Fruit fly (Drosophila melanogaster) whole organism, embryonic: ENCODE measurements around the gene SuUR.

Experiments used
- BEAF-32 ChIP-seq: fragments of 200-800 bp; sonication (Bioruptor generic); optimal IDR thresholded peaks from 3 replicates; lab custom pipeline; 2017; ENCODE audit warnings: missing biosample characterization, missing genetic modification characterization, mild to moderate bottlenecking, moderate library complexity, missing genetic modification reagents
- Bteb2 ChIP-seq: fragments of 200-800 bp; sonication (Bioruptor generic); optimal IDR thresholded peaks from 2 replicates; lab custom pipeline; 2016; ENCODE audit warnings: missing biosample characterization, missing genetic modification characterization
- CG10654 ChIP-seq: fragments of 200-800 bp; sonication (Bioruptor generic); optimal IDR thresholded peaks from 2 replicates; lab custom pipeline; 2016; ENCODE audit warnings: missing biosample characterization, missing genetic modification characterization
- CG11247 ChIP-seq: fragments of 200-800 bp; sonication (Bioruptor generic); IDR thresholded peaks from 2 replicates; pipeline ENCODE4 v1.3.6; 2022; ENCODE audit warnings: missing biosample characterization, missing genetic modification characterization
- CG12104 ChIP-seq: fragments of 200-800 bp; sonication (Bioruptor generic); optimal IDR thresholded peaks from 3 replicates; lab custom pipeline; 2016; ENCODE audit warnings: missing biosample characterization, missing genetic modification characterization
- CG12155 ChIP-seq: fragments of 200-800 bp; sonication (Bioruptor generic); optimal IDR thresholded peaks from 3 replicates; lab custom pipeline; 2016; ENCODE audit warnings: missing biosample characterization, missing genetic modification characterization
- CG12299 ChIP-seq: fragments of 200-800 bp; sonication (Bioruptor generic); optimal IDR thresholded peaks from 2 replicates; lab custom pipeline; 2018; ENCODE audit warnings: missing biosample characterization, mild to moderate bottlenecking, missing genetic modification characterization
- CG14441 ChIP-seq: fragments of 200-800 bp; sonication (Bioruptor generic); IDR thresholded peaks from 2 replicates; pipeline ENCODE4 v1.3.6; 2022; ENCODE audit warnings: missing biosample characterization, missing genetic modification characterization
- CG14667 ChIP-seq: fragments of 200-800 bp; sonication (Bioruptor generic); IDR thresholded peaks from 2 replicates; pipeline ENCODE4 v1.3.6; 2022; ENCODE audit warnings: missing biosample characterization, missing genetic modification characterization
- CG14965 ChIP-seq: fragments of 200-800 bp; sonication (Bioruptor generic); optimal IDR thresholded peaks from 2 replicates; lab custom pipeline; 2016; ENCODE audit warnings: missing biosample characterization, missing genetic modification characterization, borderline replicate concordance
- CG16813 ChIP-seq: fragments of 200-800 bp; sonication (Bioruptor generic); IDR thresholded peaks from 3 replicates; pipeline ENCODE4 v1.3.6; 2022; ENCODE audit warnings: missing biosample characterization, missing genetic modification characterization; ENCODE audit not compliant: partially characterized antibody
- CG17328 ChIP-seq: fragments of 200-800 bp; sonication (Bioruptor generic); IDR thresholded peaks from 2 replicates; pipeline ENCODE4 v1.3.6; 2022; ENCODE audit warnings: missing biosample characterization, missing genetic modification characterization
- CG18764 ChIP-seq: fragments of 200-800 bp; sonication (Bioruptor generic); optimal IDR thresholded peaks from 3 replicates; lab custom pipeline; 2016; ENCODE audit warnings: missing biosample characterization, missing genetic modification characterization
- CG30020 ChIP-seq: fragments of 200-800 bp; optimal IDR thresholded peaks from 2 replicates; lab custom pipeline; 2019; ENCODE audit warnings: missing biosample characterization, mild to moderate bottlenecking, missing genetic modification characterization, moderate library complexity
- CG30431 ChIP-seq: fragments of 200-800 bp; sonication (Bioruptor generic); optimal IDR thresholded peaks from 2 replicates; lab custom pipeline; 2017; ENCODE audit warnings: missing biosample characterization, missing genetic modification characterization
- CG31365 ChIP-seq: fragments of 200-800 bp; sonication (Bioruptor generic); optimal IDR thresholded peaks from 2 replicates; lab custom pipeline; 2018; ENCODE audit warnings: missing biosample characterization, mild to moderate bottlenecking, missing genetic modification characterization
- CG32772 ChIP-seq: fragments of 200-800 bp; sonication (Bioruptor generic); IDR thresholded peaks from 2 replicates; pipeline ENCODE4 v1.3.6; 2022; ENCODE audit warnings: missing biosample characterization, missing genetic modification characterization
- CG33213 ChIP-seq: fragments of 200-800 bp; sonication (Bioruptor generic); optimal IDR thresholded peaks from 3 replicates; lab custom pipeline; 2016; ENCODE audit warnings: missing biosample characterization, missing genetic modification characterization
- CG4707 ChIP-seq: fragments of 200-800 bp; sonication (Bioruptor generic); optimal IDR thresholded peaks from 2 replicates; lab custom pipeline; 2018; ENCODE audit warnings: missing biosample characterization, mild to moderate bottlenecking, missing genetic modification characterization, moderate library complexity
- CG8924 ChIP-seq: fragments of 200-800 bp; optimal IDR thresholded peaks from 3 replicates; lab custom pipeline; 2019; ENCODE audit warnings: missing biosample characterization, mild to moderate bottlenecking, missing genetic modification characterization, moderate library complexity
- H15 ChIP-seq: fragments of 200-800 bp; sonication (Bioruptor generic); IDR thresholded peaks from 3 replicates; pipeline ENCODE4 v1.3.6; 2022; ENCODE audit warnings: missing biosample characterization, missing genetic modification characterization
- HHEX ChIP-seq: fragments of 200-800 bp; sonication (Bioruptor generic); optimal IDR thresholded peaks from 3 replicates; lab custom pipeline; 2017; ENCODE audit warnings: missing biosample characterization, mild to moderate bottlenecking, missing genetic modification characterization, missing genetic modification reagents
- MBD-R2 ChIP-seq: fragments of 200-800 bp; sonication (Bioruptor generic); IDR thresholded peaks from 2 replicates; pipeline ENCODE4 v1.3.6; 2022; ENCODE audit warnings: missing biosample characterization, missing genetic modification characterization
- NC2α ChIP-seq: fragments of 200-800 bp; sonication (Bioruptor generic); optimal IDR thresholded peaks from 2 replicates; lab custom pipeline; 2016; ENCODE audit warnings: missing biosample characterization, missing genetic modification characterization
- Sin3A ChIP-seq: fragments of >200 bp; optimal IDR thresholded peaks from 2 replicates; lab custom pipeline; 2018
- Stat92E ChIP-seq, 3 experiments: fragments of >200 bp in 2 of 3; fragments of 200-800 bp in 1 of 3; sonication (Bioruptor generic) in 1 of 3; optimal IDR thresholded peaks; 2 replicates each; lab custom pipeline; 2017 to 2019; ENCODE audit warnings: missing biosample characterization in 3 of 3, missing genetic modification characterization in 3 of 3, mild to moderate bottlenecking in 1 of 3, moderate library complexity in 1 of 3
- Xrp1 ChIP-seq: fragments of 200-800 bp; sonication (Bioruptor generic); IDR thresholded peaks from 2 replicates; pipeline ENCODE4 v1.3.6; 2022; ENCODE audit warnings: missing biosample characterization, missing genetic modification characterization
- abd-A ChIP-seq: fragments of 200-800 bp; sonication (Bioruptor generic); optimal IDR thresholded peaks from 3 replicates; lab custom pipeline; 2019; ENCODE audit warnings: missing biosample characterization, mild to moderate bottlenecking, missing genetic modification characterization, moderate library complexity
- bab2 ChIP-seq: fragments of 200-800 bp; sonication (Bioruptor generic); optimal IDR thresholded peaks from 2 replicates; lab custom pipeline; 2016; ENCODE audit warnings: missing biosample characterization, missing genetic modification characterization
- bcd ChIP-seq: fragments of 200-800 bp; sonication (Bioruptor generic); optimal IDR thresholded peaks from 2 replicates; lab custom pipeline; 2017; ENCODE audit warnings: missing biosample characterization, mild to moderate bottlenecking, missing genetic modification characterization
- cato ChIP-seq: fragments of 200-800 bp; sonication (Bioruptor generic); optimal IDR thresholded peaks from 2 replicates; lab custom pipeline; 2016; ENCODE audit warnings: missing biosample characterization, missing genetic modification characterization, borderline replicate concordance
- cg ChIP-seq: fragments of 200-800 bp; sonication (Bioruptor generic); optimal IDR thresholded peaks from 3 replicates; lab custom pipeline; 2019; ENCODE audit warnings: missing biosample characterization, mild to moderate bottlenecking, missing genetic modification characterization, moderate library complexity
- chm ChIP-seq: fragments of 200-800 bp; sonication (Bioruptor generic); IDR thresholded peaks from 2 replicates; pipeline ENCODE4 v1.3.6; 2022; ENCODE audit warnings: missing biosample characterization, missing genetic modification characterization
- chn ChIP-seq: fragments of 200-800 bp; sonication (Bioruptor generic); optimal IDR thresholded peaks from 2 replicates; lab custom pipeline; 2016; ENCODE audit warnings: missing biosample characterization, missing genetic modification characterization
- ci ChIP-seq: fragments of 200-800 bp; sonication (Bioruptor generic); IDR thresholded peaks from 3 replicates; pipeline ENCODE4 v1.3.6; 2022; ENCODE audit warnings: missing biosample characterization, missing genetic modification characterization
- dan ChIP-seq: fragments of 200-800 bp; sonication (Bioruptor generic); IDR thresholded peaks from 2 replicates; pipeline ENCODE4 v1.3.6; 2022; ENCODE audit warnings: missing biosample characterization, missing genetic modification characterization
- esg ChIP-seq: fragments of 200-800 bp; sonication (Bioruptor generic); conservative IDR thresholded peaks from 2 replicates; pipeline ENCODE4 v1.3.6; 2022; ENCODE audit warnings: missing biosample characterization, missing genetic modification characterization
- exex ChIP-seq: fragments of 200-800 bp; sonication (Bioruptor generic); optimal IDR thresholded peaks from 4 replicates; lab custom pipeline; 2018; ENCODE audit warnings: missing biosample characterization, mild to moderate bottlenecking, missing genetic modification characterization, moderate library complexity
- gce ChIP-seq: fragments of 200-800 bp; sonication (Bioruptor generic); IDR thresholded peaks from 3 replicates; pipeline ENCODE4 v1.3.6; 2022; ENCODE audit warnings: missing biosample characterization, missing genetic modification characterization
- hbn ChIP-seq: fragments of 200-800 bp; sonication (Bioruptor generic); IDR thresholded peaks from 2 replicates; pipeline ENCODE4 v1.3.6; 2022; ENCODE audit warnings: missing biosample characterization, missing genetic modification characterization; ENCODE audit not compliant: partially characterized antibody
- jumu ChIP-seq: fragments of 200-800 bp; sonication (Bioruptor generic); optimal IDR thresholded peaks from 3 replicates; lab custom pipeline; 2016; ENCODE audit warnings: missing biosample characterization, missing genetic modification characterization
- kah ChIP-seq: fragments of 200-800 bp; sonication (Bioruptor generic); optimal IDR thresholded peaks from 2 replicates; lab custom pipeline; 2018; ENCODE audit warnings: missing biosample characterization, mild to moderate bottlenecking, missing genetic modification characterization
- lab ChIP-seq: fragments of 200-800 bp; sonication (Bioruptor generic); optimal IDR thresholded peaks from 3 replicates; lab custom pipeline; 2017; ENCODE audit warnings: missing biosample characterization, missing genetic modification characterization, mild to moderate bottlenecking, moderate library complexity, missing genetic modification reagents
- onecut ChIP-seq: fragments of 200-800 bp; sonication (Bioruptor generic); IDR thresholded peaks from 2 replicates; pipeline ENCODE4 v1.3.6; 2022; ENCODE audit warnings: missing biosample characterization, missing genetic modification characterization
- pfk ChIP-seq: fragments of 200-800 bp; sonication (Bioruptor generic); optimal IDR thresholded peaks from 2 replicates; lab custom pipeline; 2018; ENCODE audit warnings: missing biosample characterization, mild to moderate bottlenecking, missing genetic modification characterization, moderate library complexity
- pho ChIP-seq: fragments of 200-800 bp; sonication (Bioruptor generic); optimal IDR thresholded peaks from 2 replicates; lab custom pipeline; 2016; ENCODE audit warnings: missing biosample characterization, missing genetic modification characterization
- scrt ChIP-seq: fragments of 200-800 bp; sonication (Bioruptor generic); optimal IDR thresholded peaks from 2 replicates; lab custom pipeline; 2018; ENCODE audit warnings: missing biosample characterization, mild to moderate bottlenecking, missing genetic modification characterization, moderate library complexity
- sisA ChIP-seq: fragments of 200-800 bp; sonication (Bioruptor generic); IDR thresholded peaks from 2 replicates; pipeline ENCODE4 v1.3.6; 2022; ENCODE audit warnings: missing biosample characterization, missing genetic modification characterization
- tap ChIP-seq: fragments of 200-800 bp; optimal IDR thresholded peaks from 3 replicates; lab custom pipeline; 2019; ENCODE audit warnings: missing biosample characterization, mild to moderate bottlenecking, missing genetic modification characterization, moderate library complexity
- vvl ChIP-seq: fragments of 200-800 bp; sonication (Bioruptor generic); IDR thresholded peaks from 2 replicates; pipeline ENCODE4 v1.3.6; 2022; ENCODE audit warnings: missing biosample characterization, missing genetic modification characterization
- wek ChIP-seq: fragments of 200-800 bp; sonication (Bioruptor generic); optimal IDR thresholded peaks from 3 replicates; lab custom pipeline; 2018; ENCODE audit warnings: missing biosample characterization, mild to moderate bottlenecking, missing genetic modification characterization, moderate library complexity

Gene SuUR

dm6 chr3L:11047877-11048276 is 16.9 kb upstream of the SuUR start (continued):
- peak; percentile 72; the same call in 1 of the 3 replicates for TF ChIP-seq gce (GFP tag; lab: Robert Waterston, UW)
- TF ChIP-seq onecut (GFP tag; lab: Robert Waterston, UW): peak; percentile 86
- no peak for TF ChIP-seq abd-A
- no peak for TF ChIP-seq tap (tag; lab: Kevin White, UChicago)
- peak; percentile 21 for TF ChIP-seq pho (GFP tag; lab: Kevin White, UChicago)
- TF ChIP-seq pfk (GFP tag; lab: Kevin White, UChicago): peak; percentile 17
- TF ChIP-seq CG14667 (GFP tag; lab: Robert Waterston, UW): peak; percentile 72
- TF ChIP-seq HHEX (GFP tag; lab: Kevin White, UChicago): peak; percentile 62
- TF ChIP-seq hbn (GFP tag; lab: Robert Waterston, UW): no peak
- TF ChIP-seq CG14965: peak; percentile 90
- peak; percentile 63 for TF ChIP-seq jumu (GFP tag; lab: Kevin White, UChicago)
- TF ChIP-seq chm (GFP tag; lab: Robert Waterston, UW): peak; percentile 77
- TF ChIP-seq CG31365 (tag; lab: Kevin White, UChicago): peak; percentile 59
- TF ChIP-seq ci (GFP tag; lab: Robert Waterston, UW): peak; percentile 93
- peak; percentile 30; the same call in 1 of the 2 replicates for TF ChIP-seq MBD-R2 (GFP tag; lab: Robert Waterston, UW)
- TF ChIP-seq wek (GFP tag; lab: Kevin White, UChicago): peak; percentile 65
- peak; percentile 87 for TF ChIP-seq vvl (GFP tag; lab: Robert Waterston, UW)
- TF ChIP-seq NC2α (GFP tag; lab: Kevin White, UChicago): peak; percentile 76
- no peak for TF ChIP-seq CG16813
- TF ChIP-seq bab2: peak; percentile 78
- peak; percentile 73 for TF ChIP-seq sisA (GFP tag; lab: Robert Waterston, UW)
- peak; percentile 75 for TF ChIP-seq CG17328 (GFP tag; lab: Robert Waterston, UW)
- no peak for TF ChIP-seq Sin3A
- TF ChIP-seq CG11247 (GFP tag; lab: Robert Waterston, UW): peak; percentile 90
- TF ChIP-seq CG10654 (GFP tag; lab: Kevin White, UChicago): peak; percentile 45
- peak; percentile 38 for TF ChIP-seq CG12155 (GFP tag; lab: Kevin White, UChicago)
- TF ChIP-seq CG8924 (tag; lab: Kevin White, UChicago): peak; percentile 19
- TF ChIP-seq CG18764: peak; percentile 59
- TF ChIP-seq CG12104: peak; percentile 57
- TF ChIP-seq CG30020: no peak
- TF ChIP-seq bcd (GFP tag; lab: Kevin White, UChicago): peak; percentile 74
- peak; percentile 80 for TF ChIP-seq CG32772
- no peak for TF ChIP-seq Bteb2
- TF ChIP-seq CG30431 (GFP tag; lab: Kevin White, UChicago): peak; percentile 71
- TF ChIP-seq H15: peak; percentile 77
- TF ChIP-seq exex (tag; lab: Kevin White, UChicago): no peak
- peak; percentile 4 for TF ChIP-seq scrt (GFP tag; lab: Kevin White, UChicago)
- TF ChIP-seq cato: no peak
- TF ChIP-seq lab (GFP tag; lab: Kevin White, UChicago): peak; percentile 66
- peak; percentile 42 for TF ChIP-seq kah (GFP tag; lab: Kevin White, UChicago)
- TF ChIP-seq dan: no peak
- no peak for TF ChIP-seq BEAF-32 (GFP tag; lab: Kevin White, UChicago)
- TF ChIP-seq CG12299 (tag; lab: Kevin White, UChicago): no peak
- TF ChIP-seq CG33213 (GFP tag; lab: Kevin White, UChicago): peak; percentile 85
- no peak for TF ChIP-seq esg (GFP tag; lab: Robert Waterston, UW)
- no peak for TF ChIP-seq Stat92E (GFP tag; optimal IDR thresholded peaks at IDR 0.05; lab: Kevin White, UChicago)
- peak; percentile 57 for TF ChIP-seq chn (GFP tag; lab: Kevin White, UChicago)
- TF ChIP-seq CG4707 (GFP tag; lab: Kevin White, UChicago): peak; percentile 54
- peak; percentile 72 for TF ChIP-seq CG14441 (GFP tag; lab: Robert Waterston, UW)
- no peak for TF ChIP-seq cg (GFP tag; lab: Kevin White, UChicago)
- peak; percentile 73 for TF ChIP-seq Xrp1 (GFP tag; lab: Robert Waterston, UW)
